Worm (Caenorhabditis elegans) whole organism, L3 larva: Measurements from ENCODE around the gene K01D12.20.

Experiments used
- ZK546.5 ChIP-seq: sonication (generic microtip); optimal IDR thresholded peaks from 2 replicates; lab custom pipeline; 2017; ENCODE audit warnings: missing biosample characterization, missing genetic modification characterization
- aly-2 ChIP-seq: fragments of 150-350 bp; optimal IDR thresholded peaks from 2 replicates; lab custom pipeline; 2014; ENCODE audit warnings: missing biosample characterization, missing genetic modification characterization
- ama-1 ChIP-seq: fragments of 150-350 bp; optimal IDR thresholded peaks from 2 replicates; lab custom pipeline; 2018
- ceh-16 ChIP-seq: sonication (generic microtip); optimal IDR thresholded peaks from 2 replicates; lab custom pipeline; 2017; ENCODE audit warnings: missing biosample characterization, missing genetic modification characterization
- ceh-28 ChIP-seq: fragments of 150-350 bp; optimal IDR thresholded peaks from 2 replicates; lab custom pipeline; 2014; ENCODE audit warnings: missing biosample characterization, missing genetic modification reagents, missing genetic modification characterization
- ceh-9 ChIP-seq: sonication (generic microtip); optimal IDR thresholded peaks from 2 replicates; lab custom pipeline; 2018; ENCODE audit warnings: missing biosample characterization, missing genetic modification characterization
- daf-12 ChIP-seq: fragments of 150-350 bp; optimal IDR thresholded peaks from 2 replicates; lab custom pipeline; 2014; ENCODE audit warnings: missing biosample characterization, missing genetic modification reagents, missing genetic modification characterization
- egl-27 ChIP-seq: sonication (generic microtip); optimal IDR thresholded peaks from 4 replicates; lab custom pipeline; 2017; ENCODE audit warnings: missing biosample characterization, missing genetic modification reagents, missing genetic modification characterization
- egl-5 ChIP-seq: fragments of 150-350 bp; optimal IDR thresholded peaks from 2 replicates; lab custom pipeline; 2017; ENCODE audit warnings: missing biosample characterization, missing genetic modification reagents, missing genetic modification characterization, inconsistent platforms
- elt-1 ChIP-seq: fragments of 150-350 bp; optimal IDR thresholded peaks from 2 replicates; lab custom pipeline; 2014; ENCODE audit warnings: missing biosample characterization, missing genetic modification characterization
- elt-2 ChIP-seq: sonication (generic microtip); optimal IDR thresholded peaks from 2 replicates; lab custom pipeline; 2016; ENCODE audit warnings: missing genetic modification reagents, mild to moderate bottlenecking, missing genetic modification characterization, missing compliant biosample characterization
- elt-3 ChIP-seq, 3 experiments: fragments of 150-350 bp in 1 of 3; sonication (generic microtip) in 2 of 3; optimal IDR thresholded peaks; 2 replicates in 2 of 3; 4 replicates in 1 of 3; lab custom pipeline; 2014 to 2017; ENCODE audit warnings: missing biosample characterization in 3 of 3, missing genetic modification characterization in 3 of 3
- eor-1 ChIP-seq, 2 experiments: fragments of 150-350 bp; optimal IDR thresholded peaks; 2 replicates each; lab custom pipeline; 2014 to 2018; ENCODE audit warnings: missing biosample characterization in 2 of 2, missing genetic modification characterization in 2 of 2
- fkh-2 ChIP-seq: fragments of 150-350 bp; optimal IDR thresholded peaks from 2 replicates; lab custom pipeline; 2014; ENCODE audit warnings: missing biosample characterization, missing genetic modification reagents, missing genetic modification characterization
- fos-1 ChIP-seq: fragments of 150-350 bp; optimal IDR thresholded peaks from 2 replicates; lab custom pipeline; 2014; ENCODE audit warnings: missing biosample characterization, missing genetic modification characterization
- lin-15B ChIP-seq: fragments of 150-350 bp; optimal IDR thresholded peaks from 2 replicates; lab custom pipeline; 2014; ENCODE audit warnings: missing biosample characterization, missing genetic modification characterization
- lsy-12 ChIP-seq: sonication (generic microtip); optimal IDR thresholded peaks from 2 replicates; lab custom pipeline; 2016; ENCODE audit warnings: mild to moderate bottlenecking, missing genetic modification characterization, missing compliant biosample characterization
- mdl-1 ChIP-seq: fragments of 150-350 bp; optimal IDR thresholded peaks from 2 replicates; lab custom pipeline; 2014; ENCODE audit warnings: missing biosample characterization, missing genetic modification characterization
- mml-1 ChIP-seq: fragments of 150-350 bp; sonication (generic microtip); optimal IDR thresholded peaks from 3 replicates; lab custom pipeline; 2014; ENCODE audit warnings: missing biosample characterization, missing genetic modification characterization
- nfya-1 ChIP-seq: sonication (generic microtip); optimal IDR thresholded peaks from 2 replicates; lab custom pipeline; 2017; ENCODE audit warnings: missing genetic modification characterization, mild to moderate bottlenecking, missing compliant biosample characterization, antibody characterized with exemption, moderate library complexity; ENCODE audit not compliant: insufficient read depth
- nhr-12 ChIP-seq: fragments of 150-350 bp; optimal IDR thresholded peaks from 2 replicates; lab custom pipeline; 2014; ENCODE audit warnings: missing biosample characterization, missing genetic modification characterization
- nhr-23 ChIP-seq: fragments of 150-350 bp; optimal IDR thresholded peaks from 2 replicates; lab custom pipeline; 2014; ENCODE audit warnings: missing biosample characterization, missing genetic modification reagents, missing genetic modification characterization
- nhr-237 ChIP-seq: fragments of 150-350 bp; optimal IDR thresholded peaks from 2 replicates; lab custom pipeline; 2014; ENCODE audit warnings: missing biosample characterization, missing genetic modification characterization
- nhr-25 ChIP-seq: sonication (generic microtip); optimal IDR thresholded peaks from 2 replicates; lab custom pipeline; 2017; ENCODE audit warnings: missing biosample characterization, missing genetic modification characterization
- nhr-28 ChIP-seq: fragments of 150-350 bp; optimal IDR thresholded peaks from 2 replicates; lab custom pipeline; 2014; ENCODE audit warnings: missing biosample characterization, missing genetic modification characterization
- nhr-43 ChIP-seq: sonication (generic microtip); optimal IDR thresholded peaks from 2 replicates; lab custom pipeline; 2016; ENCODE audit warnings: mild to moderate bottlenecking, missing genetic modification characterization, missing compliant biosample characterization; ENCODE audit not compliant: poor library complexity, severe bottlenecking
- nhr-77 ChIP-seq: fragments of 150-350 bp; optimal IDR thresholded peaks from 2 replicates; lab custom pipeline; 2014; ENCODE audit warnings: missing biosample characterization, missing genetic modification characterization
- pha-4 ChIP-seq: fragments of 150-350 bp; optimal IDR thresholded peaks from 2 replicates; lab custom pipeline; 2014; ENCODE audit warnings: missing biosample characterization, missing genetic modification reagents, missing genetic modification characterization
- pqm-1 ChIP-seq: fragments of 150-350 bp; optimal IDR thresholded peaks from 2 replicates; lab custom pipeline; 2017; ENCODE audit warnings: missing biosample characterization, missing genetic modification characterization, inconsistent platforms
- sea-2 ChIP-seq: fragments of 150-350 bp; sonication (generic microtip); optimal IDR thresholded peaks from 4 replicates; lab custom pipeline; 2014; ENCODE audit warnings: missing biosample characterization, missing genetic modification reagents, missing genetic modification characterization
- snpc-4 ChIP-seq: fragments of 150-350 bp; optimal IDR thresholded peaks from 2 replicates; lab custom pipeline; 2014; ENCODE audit warnings: missing biosample characterization, missing genetic modification characterization
- tbx-2 ChIP-seq: sonication (generic microtip); optimal IDR thresholded peaks from 2 replicates; lab custom pipeline; 2016; ENCODE audit warnings: mild to moderate bottlenecking, missing genetic modification characterization, missing compliant biosample characterization
- unc-39 ChIP-seq: sonication (generic microtip); optimal IDR thresholded peaks from 4 replicates; lab custom pipeline; 2017; ENCODE audit warnings: missing biosample characterization, missing genetic modification characterization
- zag-1 ChIP-seq: fragments of 150-350 bp; optimal IDR thresholded peaks from 2 replicates; lab custom pipeline; 2014; ENCODE audit warnings: missing biosample characterization, missing genetic modification characterization
- ztf-11 ChIP-seq: fragments of 150-350 bp; optimal IDR thresholded peaks from 2 replicates; lab custom pipeline; 2014; ENCODE audit warnings: missing biosample characterization, missing genetic modification characterization
- ztf-4 ChIP-seq: fragments of 150-350 bp; optimal IDR thresholded peaks from 2 replicates; lab custom pipeline; 2014; ENCODE audit warnings: missing biosample characterization, missing genetic modification characterization

K01D12.20 gene

ce11 chrV:12412321-12412720 lies 11.7 kb upstream of the K01D12.20 start:
- TF ChIP-seq ztf-11 (no peak), tbx-2 (no peak), daf-12 (tag; lab: Kevin White, UChicago) (no peak), pha-4 (tag; lab: Kevin White, UChicago) (no peak), pqm-1 (tag; lab: Kevin White, UChicago) (no peak), nhr-28 (no peak), ceh-28 (tag; lab: Kevin White, UChicago) (no peak), nhr-237 (tag; lab: Kevin White, UChicago) (no peak), egl-5 (no peak), ZK546.5 (tag; lab: Kevin White, UChicago) (no peak), zag-1 (tag; lab: Kevin White, UChicago) (no peak), unc-39 (no peak), nfya-1 (tag; lab: Kevin White, UChicago) (no peak), ceh-9 (tag; lab: Kevin White, UChicago) (no peak), lsy-12 (tag; lab: Kevin White, UChicago) (no peak)

- TF ChIP-seq elt-1 (tag; lab: Kevin White, UChicago): peak; percentile 89
- no peak for TF ChIP-seq nhr-28
- TF ChIP-seq elt-3 (tag; optimal IDR thresholded peaks at IDR 0.05; lab: Kevin White, UChicago): peak in 1 of 3 experiments; percentile 45
- TF ChIP-seq pha-4 (tag; lab: Kevin White, UChicago): no peak
- TF ChIP-seq nhr-25 (tag; lab: Kevin White, UChicago): peak; percentile 41
- TF ChIP-seq nhr-12: no peak
These were observed 11.3 kb upstream of the K01D12.20 start, which contains the start of gene cdr-7 for ce11 chrV:12411909-12412308. TSS of gene cdr-7 (minus strand) at chrV:12412113.

ce11 chrV:12410416-12411001 lies 9.9 kb upstream of the K01D12.20 start, which contains the start of gene hrg-2:
TSS of gene hrg-2 (minus strand) at chrV:12410513.
- no peak for TF ChIP-seq nhr-25 (tag; lab: Kevin White, UChicago)
- no peak for TF ChIP-seq snpc-4 (tag; lab: Kevin White, UChicago)
- TF ChIP-seq nhr-12: no peak
- TF ChIP-seq fos-1 (tag; lab: Kevin White, UChicago): no peak

- no peak for TF ChIP-seq unc-39
- TF ChIP-seq nhr-77 (tag; lab: Kevin White, UChicago): no peak
- peak; percentile 6 for TF ChIP-seq elt-2 (tag; lab: Kevin White, UChicago)
- no peak for TF ChIP-seq daf-12 (tag; lab: Kevin White, UChicago)
- TF ChIP-seq ceh-28 (tag; lab: Kevin White, UChicago): no peak
- no peak for TF ChIP-seq nhr-28
- TF ChIP-seq fkh-2 (tag; lab: Kevin White, UChicago): no peak
- peak; percentile 1 for TF ChIP-seq pqm-1 (tag; lab: Kevin White, UChicago)
- no peak for TF ChIP-seq lin-15B (tag; lab: Kevin White, UChicago)
- TF ChIP-seq nhr-23 (tag; lab: Kevin White, UChicago): no peak
- no peak for TF ChIP-seq zag-1 (tag; lab: Kevin White, UChicago)
- TF ChIP-seq nfya-1 (tag; lab: Kevin White, UChicago): peak; percentile 0
- no peak for TF ChIP-seq mdl-1 (tag; lab: Kevin White, UChicago)
- no peak for TF ChIP-seq ztf-4 (tag; lab: Kevin White, UChicago)
- peak; percentile 62 for TF ChIP-seq pha-4 (tag; lab: Kevin White, UChicago)
- no peak for TF ChIP-seq mml-1 (tag; lab: Kevin White, UChicago)
- TF ChIP-seq eor-1 (tag; optimal IDR thresholded peaks at IDR 0.05; lab: Kevin White, UChicago): no peak
- no peak for TF ChIP-seq egl-27 (tag; lab: Kevin White, UChicago)
These were observed 8.4 kb upstream of the K01D12.20 start for ce11 chrV:12408996-12409395.

- TF ChIP-seq snpc-4 (tag; lab: Kevin White, UChicago) (no peak), sea-2 (GFP tag; lab: Kevin White, UChicago) (no peak), aly-2 (no peak), ama-1 (lab: Kevin White, UChicago) (no peak), tbx-2 (no peak), eor-1 (tag; optimal IDR thresholded peaks at IDR 0.05; lab: Kevin White, UChicago) (no peak), lsy-12 (tag; lab: Kevin White, UChicago) (no peak), elt-1 (tag; lab: Kevin White, UChicago) (no peak), ceh-9 (tag; lab: Kevin White, UChicago) (no peak), ceh-16 (tag; lab: Kevin White, UChicago) (no peak), nfya-1 (tag; lab: Kevin White, UChicago) (no peak), nhr-43 (no peak)
- TF ChIP-seq, all 47 proteins: peak for 0
These were observed 7.9 kb upstream of the K01D12.20 start, which contains the start of gene cdr-4 for ce11 chrV:12408525-12408924. TSS of gene cdr-4 (minus strand) at chrV:12408625.
